Worm (Caenorhabditis elegans): Measurements from ENCODE around the gene C30A5.10.

The C30A5.10 gene

DNA sequence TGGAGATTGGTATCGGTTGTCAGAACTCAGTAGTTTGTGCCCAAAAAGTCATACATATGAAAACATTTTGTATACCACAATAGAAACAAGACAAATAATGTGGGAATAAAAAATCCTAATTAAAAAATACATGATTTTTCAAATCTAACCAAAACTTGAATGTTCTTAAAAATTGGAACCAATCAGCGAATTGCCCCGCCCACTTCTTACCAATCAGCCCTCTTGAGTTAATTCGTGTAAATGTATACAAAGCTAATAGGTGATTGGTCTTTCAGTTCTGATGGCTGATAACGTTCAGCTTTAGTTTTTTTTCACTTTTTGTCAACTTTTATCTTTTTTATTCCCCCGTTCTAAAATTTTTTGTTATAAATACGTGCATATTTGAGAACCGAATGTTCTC is 34.4 kb downstream of the C30A5.10 start (continued):
- TF ChIP-seq snpc-4 (tag; optimal IDR thresholded peaks at IDR 0.05), result no peak

DNA sequence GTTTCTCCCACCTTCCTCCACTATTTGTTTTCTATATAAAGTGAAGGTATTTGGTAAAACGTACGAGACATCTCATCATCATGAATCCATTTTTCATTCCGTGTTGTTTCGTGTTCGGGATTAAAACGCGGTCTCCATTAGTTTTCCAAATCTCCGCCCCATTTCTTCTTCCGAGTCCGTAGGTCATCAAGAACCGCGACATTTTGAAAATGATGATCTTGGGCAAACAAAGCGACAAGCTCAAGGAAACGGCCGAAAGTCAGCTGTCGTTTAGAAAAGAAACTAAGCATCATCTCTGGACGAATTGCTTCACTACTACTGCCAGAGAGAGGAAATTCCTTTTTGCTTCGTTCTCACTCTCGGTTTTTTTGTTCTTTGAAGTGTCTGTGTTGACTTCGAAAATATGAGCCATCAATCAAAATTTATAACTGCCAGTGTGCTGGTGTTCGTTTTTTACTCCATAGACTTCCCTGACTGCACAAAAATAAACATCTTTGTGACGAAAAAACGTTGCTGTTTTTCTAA is 37.0 kb downstream of the C30A5.10 start:
- TF ChIP-seq fkh-10 (GFP tag; optimal IDR thresholded peaks at IDR 0.05) (no peak), dmd-6 (GFP tag; IDR thresholded peaks at IDR 0.05) (0 out of 2 replicates have a peak, but pooled peaks have one; percentile 12), ceh-20 (GFP tag; IDR thresholded peaks at IDR 0.05) (0 out of 2 replicates have a peak, but pooled peaks have one; percentile 38), lsy-2 (tag; optimal IDR thresholded peaks at IDR 0.05) (peak in 1 of 2 experiments; percentile 7), tra-1 (GFP tag; IDR thresholded peaks at IDR 0.05) (0 out of 2 replicates have a peak, but pooled peaks have one; percentile 30), ces-1 (GFP tag; optimal IDR thresholded peaks at IDR 0.05) (no peak), hlh-30 (tag; optimal IDR thresholded peaks at IDR 0.05; ENCODE audit: insufficient read depth) (no peak), unc-62 (GFP tag; optimal IDR thresholded peaks at IDR 0.05 in 1 of 2) (peak in 1 of 2 experiments; percentile 72), unc-62 (tag; optimal IDR thresholded peaks at IDR 0.05) (no peak), nhr-28 (tag; optimal IDR thresholded peaks at IDR 0.05) (no peak), D1046.2 (GFP tag; IDR thresholded peaks at IDR 0.05) (no peak), snpc-1.2 (GFP tag; IDR thresholded peaks at IDR 0.05) (no peak), spr-1 (tag; optimal IDR thresholded peaks at IDR 0.05) (no peak), php-3 (GFP tag; IDR thresholded peaks at IDR 0.05) (no peak), egl-43 (GFP tag; IDR thresholded peaks at IDR 0.05) (no peak), ctbp-1 (GFP tag; IDR thresholded peaks at IDR 0.05) (no peak), lin-39 (tag; optimal IDR thresholded peaks at IDR 0.05) (no peak), ama-1 (optimal IDR thresholded peaks at IDR 0.05) (peak; percentile 21), cey-2 (tag; optimal IDR thresholded peaks at IDR 0.05; ENCODE audit: borderline replicate concordance, insufficient read depth) (no peak), gei-8 (GFP tag; optimal IDR thresholded peaks at IDR 0.05) (no peak), mxl-3 (GFP tag; optimal IDR thresholded peaks at IDR 0.05) (no peak)

DNA sequence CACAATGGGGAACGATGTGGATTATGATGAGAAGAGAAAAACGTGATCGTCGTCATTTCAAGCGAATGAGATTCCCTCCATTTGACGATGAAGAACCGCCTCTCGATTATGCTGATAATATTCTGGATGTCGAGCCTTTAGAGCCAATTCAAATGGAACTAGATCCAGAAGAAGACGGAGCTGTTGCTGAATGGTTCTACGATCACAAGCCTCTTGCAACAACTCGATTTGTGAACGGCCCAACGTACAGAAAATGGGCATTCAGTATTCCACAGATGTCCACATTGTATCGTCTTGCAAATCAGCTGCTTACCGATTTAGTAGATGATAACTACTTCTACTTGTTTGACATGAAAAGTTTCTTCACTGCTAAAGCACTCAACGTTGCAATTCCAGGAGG is 44.9 kb downstream of the C30A5.10 start:
- no peak for TF ChIP-seq ctbp-1 (GFP tag; IDR thresholded peaks at IDR 0.05)
- TF ChIP-seq zip-11 (GFP tag; IDR thresholded peaks at IDR 0.05), result no peak
- no peak for TF ChIP-seq lin-38 (GFP tag; IDR thresholded peaks at IDR 0.05)
- peak; percentile 97 for TF ChIP-seq aha-1 (tag)
- no peak for TF ChIP-seq nhr-237 (tag; optimal IDR thresholded peaks at IDR 0.05)
- TF ChIP-seq sdz-12 (GFP tag; optimal IDR thresholded peaks at IDR 0.05), result no peak
- no peak for TF ChIP-seq dpl-1 (GFP tag; optimal IDR thresholded peaks at IDR 0.05)
- TF ChIP-seq ceh-62 (tag; optimal IDR thresholded peaks at IDR 0.05), result no peak

- peak; percentile 77 for TF ChIP-seq ceh-28 (tag; optimal IDR thresholded peaks at IDR 0.05)
- peak; percentile 78 for TF ChIP-seq ama-1 (optimal IDR thresholded peaks at IDR 0.05)
- TF ChIP-seq saeg-2 (GFP tag; IDR thresholded peaks at IDR 0.05), result no peak
- no peak for TF ChIP-seq zip-2 (tag; optimal IDR thresholded peaks at IDR 0.05)
- peak; percentile 87 for TF ChIP-seq nhr-25 (tag; optimal IDR thresholded peaks at IDR 0.05; ENCODE audit: borderline replicate concordance, insufficient read depth)
- peak; percentile 16 for TF ChIP-seq nhr-48 (tag; optimal IDR thresholded peaks at IDR 0.05)
- TF ChIP-seq cey-2 (tag; optimal IDR thresholded peaks at IDR 0.05; ENCODE audit: borderline replicate concordance, insufficient read depth), result no peak
- no peak for TF ChIP-seq php-3 (GFP tag; IDR thresholded peaks at IDR 0.05)
- no peak for TF ChIP-seq zip-11 (GFP tag; IDR thresholded peaks at IDR 0.05)
- TF ChIP-seq snpc-1.2 (GFP tag; IDR thresholded peaks at IDR 0.05), result 0 out of 2 replicates have a peak, but pooled peaks have one; percentile 23
- TF ChIP-seq attf-4 (tag; optimal IDR thresholded peaks at IDR 0.05), result no peak
- TF ChIP-seq madf-9 (GFP tag; conservative IDR thresholded peaks at IDR 0.05), result no peak
- TF ChIP-seq Y75B8A.6 (GFP tag; IDR thresholded peaks at IDR 0.05), result peak; percentile 58; the same call in 1 of the 2 replicates
- TF ChIP-seq hmg-1.1 (GFP tag; IDR thresholded peaks at IDR 0.05), result peak; percentile 76
- TF ChIP-seq hlh-11 (tag; optimal IDR thresholded peaks at IDR 0.05), result peak; percentile 83
- TF ChIP-seq pha-4 (GFP tag; IDR thresholded peaks at IDR 0.05), result no peak
- peak; percentile 94 for TF ChIP-seq pha-4 (tag; optimal IDR thresholded peaks at IDR 0.05)
- peak; percentile 25 for TF ChIP-seq unc-130 (GFP tag; optimal IDR thresholded peaks at IDR 0.05)
- TF ChIP-seq fkh-10 (GFP tag; optimal IDR thresholded peaks at IDR 0.05), result peak; percentile 74
- TF ChIP-seq nhr-28 (tag; optimal IDR thresholded peaks at IDR 0.05), result peak; percentile 51
- TF ChIP-seq madf-5 (GFP tag; IDR thresholded peaks at IDR 0.05), result no peak
- TF ChIP-seq nhr-11 (tag; optimal IDR thresholded peaks at IDR 0.05), result peak; percentile 68
- TF ChIP-seq R02D3.7 (tag; optimal IDR thresholded peaks at IDR 0.05), result no peak
- TF ChIP-seq D1046.2 (GFP tag; IDR thresholded peaks at IDR 0.05), result no peak
Observed at ce11 chrIII:8163788-8164423, 45.8 kb downstream of the C30A5.10 start, which contains the start of gene prp-8. TSS of gene prp-8 (plus strand) at chrIII:8164373.

Data from whole organism, L4 larva.